Worm (Caenorhabditis elegans): ENCODE measurements around the gene cogc-2.

DNA sequence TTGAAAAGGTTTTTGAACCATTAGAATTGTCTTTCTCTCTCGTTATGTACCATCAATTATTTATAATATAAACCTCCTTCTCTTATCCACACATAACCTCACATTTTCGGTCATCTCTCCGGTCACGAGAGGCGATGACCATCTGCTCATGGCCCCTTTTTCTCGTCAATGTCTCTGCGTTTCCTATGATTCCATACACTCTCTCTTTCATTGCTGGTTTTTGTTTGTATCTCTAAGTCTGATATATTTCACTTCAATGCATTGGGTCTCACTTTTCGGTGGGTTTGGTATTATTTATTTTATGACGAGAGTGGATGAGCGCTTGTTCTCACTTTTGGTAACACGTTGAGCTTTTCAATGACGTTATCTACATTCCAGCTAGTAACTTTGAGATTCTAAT lies 16.4 kb downstream of the cogc-2 start:
- TF ChIP-seq sox-4 (tag; optimal IDR thresholded peaks at IDR 0.05) (no peak), ztf-11 (tag; optimal IDR thresholded peaks at IDR 0.05) (peak in 1 of 2 experiments; percentile 89), hlh-4 (tag; optimal IDR thresholded peaks at IDR 0.05) (no peak), nhr-11 (tag; optimal IDR thresholded peaks at IDR 0.05) (no peak), fkh-10 (GFP tag; optimal IDR thresholded peaks at IDR 0.05) (no peak), blmp-1 (tag; optimal IDR thresholded peaks at IDR 0.05) (peak; percentile 51), nhr-12 (tag; optimal IDR thresholded peaks at IDR 0.05) (no peak), skn-1 (tag; optimal IDR thresholded peaks at IDR 0.05) (peak; percentile 61)
